Fruit fly (Drosophila melanogaster) whole organism, embryonic: ENCODE measurements around the gene mRpS18B.

ENCODE experiments used
- CG11695 ChIP-seq: fragments of 200-800 bp; sonication (Bioruptor generic); IDR thresholded peaks from 3 replicates; pipeline ENCODE4 v1.3.6; 2022; ENCODE audit warnings: missing biosample characterization, missing genetic modification characterization
- CG12155 ChIP-seq: fragments of 200-800 bp; sonication (Bioruptor generic); optimal IDR thresholded peaks from 3 replicates; lab custom pipeline; 2016; ENCODE audit warnings: missing biosample characterization, missing genetic modification characterization
- CG12391 ChIP-seq: fragments of 200-800 bp; sonication (Bioruptor generic); optimal IDR thresholded peaks from 3 replicates; lab custom pipeline; 2018; ENCODE audit warnings: missing biosample characterization, mild to moderate bottlenecking, missing genetic modification characterization, moderate library complexity
- CG12659 ChIP-seq: fragments of 200-800 bp; sonication (Bioruptor generic); optimal IDR thresholded peaks from 3 replicates; lab custom pipeline; 2017; ENCODE audit warnings: mild to moderate bottlenecking, missing biosample characterization, missing genetic modification reagents, missing genetic modification characterization
- CG13296 ChIP-seq: fragments of 200-800 bp; sonication (Bioruptor generic); optimal IDR thresholded peaks from 3 replicates; lab custom pipeline; 2018; ENCODE audit warnings: missing biosample characterization, mild to moderate bottlenecking, missing genetic modification characterization
- CG1602 ChIP-seq: fragments of 200-800 bp; sonication (Bioruptor generic); optimal IDR thresholded peaks from 3 replicates; lab custom pipeline; 2016; ENCODE audit warnings: missing biosample characterization, missing genetic modification characterization
- CG16815 ChIP-seq: fragments of 200-800 bp; sonication (Bioruptor generic); optimal IDR thresholded peaks from 3 replicates; lab custom pipeline; 2017; ENCODE audit warnings: missing biosample characterization, mild to moderate bottlenecking, missing genetic modification characterization
- CG17361 ChIP-seq: fragments of 200-800 bp; sonication (Bioruptor generic); IDR thresholded peaks from 3 replicates; pipeline ENCODE4 v1.3.6; 2022; ENCODE audit warnings: missing biosample characterization, missing genetic modification characterization
- CG18262 ChIP-seq: fragments of 200-800 bp; optimal IDR thresholded peaks from 3 replicates; lab custom pipeline; 2019; ENCODE audit warnings: missing biosample characterization, mild to moderate bottlenecking, missing genetic modification characterization, moderate library complexity
- CG1832 ChIP-seq: fragments of 200-800 bp; sonication (Bioruptor generic); optimal IDR thresholded peaks from 2 replicates; lab custom pipeline; 2017; ENCODE audit warnings: missing biosample characterization, mild to moderate bottlenecking, missing genetic modification characterization, inconsistent platforms
- CG2202 ChIP-seq: fragments of 200-800 bp; sonication (Bioruptor generic); optimal IDR thresholded peaks from 2 replicates; lab custom pipeline; 2018; ENCODE audit warnings: missing biosample characterization, mild to moderate bottlenecking, missing genetic modification characterization
- CG30403 ChIP-seq: fragments of 200-800 bp; sonication (Bioruptor generic); optimal IDR thresholded peaks from 3 replicates; lab custom pipeline; 2016; ENCODE audit warnings: missing biosample characterization, missing genetic modification characterization
- CG4730 ChIP-seq: fragments of 200-800 bp; sonication (Bioruptor generic); IDR thresholded peaks from 2 replicates; pipeline ENCODE4 v1.3.6; 2022; ENCODE audit warnings: missing biosample characterization, missing genetic modification characterization
- CG6854 ChIP-seq: fragments of 200-800 bp; sonication (Bioruptor generic); optimal IDR thresholded peaks from 3 replicates; lab custom pipeline; 2017; ENCODE audit warnings: missing biosample characterization, mild to moderate bottlenecking, missing genetic modification characterization
- CG8478 ChIP-seq: fragments of >200 bp; optimal IDR thresholded peaks from 2 replicates; lab custom pipeline; 2018
- Chrac-16 ChIP-seq: fragments of 200-800 bp; sonication (Bioruptor generic); optimal IDR thresholded peaks from 3 replicates; lab custom pipeline; 2016; ENCODE audit warnings: missing biosample characterization, missing genetic modification characterization
- Dip3 ChIP-seq: fragments of 200-800 bp; sonication (Bioruptor generic); optimal IDR thresholded peaks from 3 replicates; lab custom pipeline; 2016; ENCODE audit warnings: missing biosample characterization, missing genetic modification characterization
- Doc2 ChIP-seq: fragments of 200-800 bp; sonication (Bioruptor generic); IDR thresholded peaks from 2 replicates; pipeline ENCODE4 v1.3.6; 2022; ENCODE audit warnings: missing biosample characterization, missing genetic modification characterization
- HHEX ChIP-seq: fragments of 200-800 bp; sonication (Bioruptor generic); optimal IDR thresholded peaks from 3 replicates; lab custom pipeline; 2017; ENCODE audit warnings: missing biosample characterization, mild to moderate bottlenecking, missing genetic modification characterization, missing genetic modification reagents
- Hand ChIP-seq: fragments of 200-800 bp; sonication (Bioruptor generic); optimal IDR thresholded peaks from 2 replicates; lab custom pipeline; 2017; ENCODE audit warnings: mild to moderate bottlenecking, missing biosample characterization, missing genetic modification reagents, missing genetic modification characterization
- MESR4 ChIP-seq: fragments of 200-800 bp; sonication (Bioruptor generic); optimal IDR thresholded peaks from 2 replicates; lab custom pipeline; 2018; ENCODE audit warnings: missing biosample characterization, mild to moderate bottlenecking, missing genetic modification characterization, moderate library complexity
- Mad ChIP-seq: fragments of 200-800 bp; sonication (Bioruptor generic); optimal IDR thresholded peaks from 2 replicates; lab custom pipeline; 2016; ENCODE audit warnings: missing biosample characterization, missing genetic modification characterization
- Nf-YB ChIP-seq: fragments of 200-800 bp; sonication (Bioruptor generic); optimal IDR thresholded peaks from 3 replicates; lab custom pipeline; 2019; ENCODE audit warnings: missing biosample characterization, mild to moderate bottlenecking, missing genetic modification characterization, moderate library complexity
- Opbp ChIP-seq: fragments of 200-800 bp; sonication (Bioruptor generic); IDR thresholded peaks from 3 replicates; pipeline ENCODE4 v1.3.6; 2022; ENCODE audit warnings: missing biosample characterization, missing genetic modification characterization; ENCODE audit not compliant: partially characterized antibody
- Sry-δ ChIP-seq: fragments of 200-800 bp; sonication (Bioruptor generic); optimal IDR thresholded peaks from 2 replicates; lab custom pipeline; 2016; ENCODE audit warnings: missing biosample characterization, missing genetic modification characterization
- Trl ChIP-seq, 3 experiments: fragments of >200 bp in 2 of 3; fragments of 200-800 bp in 1 of 3; sonication (Bioruptor generic) in 1 of 3; optimal IDR thresholded peaks; 2 replicates in 1 of 3; 3 replicates in 2 of 3; lab custom pipeline; 2016 to 2017; ENCODE audit warnings: missing biosample characterization in 1 of 3, missing genetic modification characterization in 1 of 3
- Usf ChIP-seq: fragments of 200-800 bp; sonication (Bioruptor generic); optimal IDR thresholded peaks from 2 replicates; lab custom pipeline; 2017; ENCODE audit warnings: missing genotype, missing biosample characterization, missing genetic modification characterization
- abd-A ChIP-seq: fragments of 200-800 bp; sonication (Bioruptor generic); optimal IDR thresholded peaks from 3 replicates; lab custom pipeline; 2019; ENCODE audit warnings: missing biosample characterization, mild to moderate bottlenecking, missing genetic modification characterization, moderate library complexity
- ap ChIP-seq: fragments of 200-800 bp; sonication (Bioruptor generic); IDR thresholded peaks from 2 replicates; pipeline ENCODE4 v1.3.6; 2022; ENCODE audit warnings: missing biosample characterization, missing genetic modification characterization
- ash1 ChIP-seq: fragments of 200-800 bp; sonication (Bioruptor generic); optimal IDR thresholded peaks from 2 replicates; lab custom pipeline; 2018; ENCODE audit warnings: missing biosample characterization, mild to moderate bottlenecking, missing genetic modification characterization
- crol ChIP-seq: fragments of 200-800 bp; sonication (Bioruptor generic); IDR thresholded peaks from 2 replicates; pipeline ENCODE4 v1.3.6; 2022; ENCODE audit warnings: missing biosample characterization, missing genetic modification characterization
- cwo ChIP-seq: fragments of 200-800 bp; sonication (Bioruptor generic); optimal IDR thresholded peaks from 3 replicates; lab custom pipeline; 2017; ENCODE audit warnings: missing biosample characterization, missing genetic modification characterization, mild to moderate bottlenecking, moderate library complexity, missing genetic modification reagents
- fd3F ChIP-seq: fragments of 200-800 bp; sonication (Bioruptor generic); optimal IDR thresholded peaks from 2 replicates; lab custom pipeline; 2018; ENCODE audit warnings: missing biosample characterization, mild to moderate bottlenecking, missing genetic modification characterization, moderate library complexity
- gem ChIP-seq: fragments of 200-800 bp; sonication (Bioruptor generic); optimal IDR thresholded peaks from 2 replicates; lab custom pipeline; 2019; ENCODE audit warnings: missing biosample characterization, mild to moderate bottlenecking, missing genetic modification characterization, moderate library complexity
- inv ChIP-seq: fragments of 200-800 bp; sonication (Bioruptor generic); IDR thresholded peaks from 2 replicates; pipeline ENCODE4 v1.3.6; 2022; ENCODE audit warnings: missing biosample characterization, missing genetic modification characterization; ENCODE audit not compliant: partially characterized antibody
- lola ChIP-seq, 3 experiments: fragments of >200 bp in 2 of 3; fragments of 200-800 bp in 1 of 3; sonication (Bioruptor generic) in 1 of 3; optimal IDR thresholded peaks; 2 replicates each; lab custom pipeline; 2017 to 2019; ENCODE audit warnings: missing biosample characterization in 3 of 3, missing genetic modification characterization in 3 of 3, mild to moderate bottlenecking in 1 of 3, moderate library complexity in 1 of 3
- lov ChIP-seq, 2 experiments: fragments of 200-800 bp in 1 of 2; fragments of >200 bp in 1 of 2; sonication (Bioruptor generic) in 1 of 2; IDR thresholded peaks in 1 of 2; optimal IDR thresholded peaks in 1 of 2; 2 replicates in 1 of 2; 3 replicates in 1 of 2; pipeline versions ENCODE4 v1.3.6 to Lab custom; 2017 to 2022; ENCODE audit warnings: missing biosample characterization in 1 of 2, missing genetic modification characterization in 1 of 2
- luna ChIP-seq: fragments of 200-800 bp; sonication (Bioruptor generic); optimal IDR thresholded peaks from 2 replicates; lab custom pipeline; 2016; ENCODE audit warnings: missing biosample characterization, missing genetic modification characterization
- nmo ChIP-seq: fragments of 200-800 bp; sonication (Bioruptor generic); optimal IDR thresholded peaks from 2 replicates; lab custom pipeline; 2018; ENCODE audit warnings: missing biosample characterization, mild to moderate bottlenecking, missing genetic modification characterization, moderate library complexity
- oc ChIP-seq: fragments of 200-800 bp; sonication (Bioruptor generic); optimal IDR thresholded peaks from 2 replicates; lab custom pipeline; 2018; ENCODE audit warnings: missing biosample characterization, mild to moderate bottlenecking, missing genetic modification characterization, moderate library complexity
- otp ChIP-seq: fragments of 200-800 bp; sonication (Bioruptor generic); IDR thresholded peaks from 3 replicates; pipeline ENCODE4, ENCODE4 v1.3.6; 2022; ENCODE audit warnings: missing biosample characterization, missing genetic modification characterization
- pita ChIP-seq: fragments of 200-800 bp; sonication (Bioruptor generic); optimal IDR thresholded peaks from 2 replicates; lab custom pipeline; 2017; ENCODE audit warnings: missing biosample characterization, mild to moderate bottlenecking, missing genetic modification characterization
- psq ChIP-seq: fragments of 200-800 bp; sonication (Bioruptor generic); optimal IDR thresholded peaks from 2 replicates; lab custom pipeline; 2017; ENCODE audit warnings: missing biosample characterization, missing genetic modification characterization
- so ChIP-seq: fragments of 200-800 bp; sonication (Bioruptor generic); IDR thresholded peaks from 3 replicates; pipeline ENCODE4 v1.3.6; 2022; ENCODE audit warnings: missing biosample characterization, missing genetic modification characterization
- tap ChIP-seq: fragments of 200-800 bp; optimal IDR thresholded peaks from 3 replicates; lab custom pipeline; 2019; ENCODE audit warnings: missing biosample characterization, mild to moderate bottlenecking, missing genetic modification characterization, moderate library complexity
- usp ChIP-seq: fragments of >200 bp; optimal IDR thresholded peaks from 2 replicates; lab custom pipeline; 2017; ENCODE audit warnings: missing biosample characterization, missing genetic modification characterization
- wek ChIP-seq: fragments of 200-800 bp; sonication (Bioruptor generic); optimal IDR thresholded peaks from 3 replicates; lab custom pipeline; 2018; ENCODE audit warnings: missing biosample characterization, mild to moderate bottlenecking, missing genetic modification characterization, moderate library complexity

Gene mRpS18B

DNA sequence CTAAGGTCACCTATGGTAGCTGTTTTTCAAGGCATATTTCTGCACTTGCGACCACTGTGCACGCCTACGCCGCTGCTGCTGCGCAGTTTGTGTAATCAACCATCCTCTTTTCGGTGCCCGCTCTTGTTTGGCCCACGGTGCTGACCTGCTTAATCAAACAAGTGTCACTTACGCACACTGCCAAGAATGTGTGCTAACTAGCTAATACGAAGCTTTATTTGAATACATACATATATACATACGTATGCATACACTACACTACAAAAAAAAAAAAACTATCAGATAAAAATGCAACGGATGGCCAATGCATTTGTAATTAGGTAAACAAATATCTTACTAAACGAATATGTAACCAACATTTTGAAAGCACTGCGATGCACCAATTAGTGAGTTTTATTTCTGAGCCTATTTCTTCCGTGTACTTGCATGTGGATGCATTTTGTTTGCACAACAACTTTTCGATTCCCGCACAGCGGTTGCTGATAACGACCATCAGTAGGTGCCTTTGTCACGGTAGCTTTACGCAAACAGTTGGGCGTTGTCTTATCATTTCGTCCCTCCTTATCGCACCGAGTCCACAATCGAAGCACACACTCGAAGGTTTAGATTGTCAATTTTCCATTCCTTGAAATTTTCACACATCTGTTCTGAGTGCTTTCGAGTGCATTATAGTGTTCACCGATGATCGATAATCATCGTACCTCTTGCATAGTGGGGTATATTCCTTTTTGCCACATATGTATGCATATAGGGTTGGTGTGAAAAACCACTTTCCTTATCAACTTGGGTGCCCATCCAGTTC, 10.6 kb downstream of the mRpS18B start (continued):
- peak; percentile 42 for TF ChIP-seq Sry-δ (GFP tag; lab: Kevin White, UChicago)
- peak; percentile 90 for TF ChIP-seq cwo (GFP tag; lab: Kevin White, UChicago)
- TF ChIP-seq Nf-YB (GFP tag; lab: Kevin White, UChicago), result peak; percentile 52
- TF ChIP-seq CG18262 (tag; lab: Kevin White, UChicago), result peak; percentile 83
- peak; percentile 56 for TF ChIP-seq psq
- TF ChIP-seq ash1, result no peak
- TF ChIP-seq wek (GFP tag; lab: Kevin White, UChicago), result peak; percentile 60
- peak; percentile 86 for TF ChIP-seq oc (tag; lab: Kevin White, UChicago)
- peak; percentile 19 for TF ChIP-seq abd-A (tag; lab: Kevin White, UChicago)
- no peak for TF ChIP-seq CG1832 (GFP tag; lab: Kevin White, UChicago)
- peak; percentile 81 for TF ChIP-seq CG30403
- peak; percentile 31 for TF ChIP-seq Dip3
- TF ChIP-seq Doc2, result peak; percentile 42; the same call in 1 of the 2 replicates
- peak; percentile 84 for TF ChIP-seq CG12391 (tag; lab: Kevin White, UChicago)
- TF ChIP-seq HHEX (GFP tag; lab: Kevin White, UChicago), result peak; percentile 86
- TF ChIP-seq lola (GFP tag; optimal IDR thresholded peaks at IDR 0.05; lab: Kevin White, UChicago), result peak in 1 of 3 experiments; percentile 73
- peak; percentile 79 for TF ChIP-seq tap (tag; lab: Kevin White, UChicago)
- TF ChIP-seq fd3F (GFP tag; lab: Kevin White, UChicago), result peak; percentile 56
- TF ChIP-seq MESR4, result peak; percentile 26
- no peak for TF ChIP-seq pita (GFP tag; lab: Kevin White, UChicago)
- peak; percentile 70 for TF ChIP-seq CG2202 (tag; lab: Kevin White, UChicago)
- TF ChIP-seq Usf (GFP tag; lab: Kevin White, UChicago), result peak; percentile 36
- TF ChIP-seq CG8478 (lab: Kevin White, UChicago), result no peak
- peak; percentile 72 for TF ChIP-seq Chrac-16 (GFP tag; lab: Kevin White, UChicago)
- TF ChIP-seq CG17361 (GFP tag; lab: Robert Waterston, UW), result peak; percentile 83
- TF ChIP-seq CG12659 (GFP tag; lab: Kevin White, UChicago), result peak; percentile 77
- peak; percentile 74 for TF ChIP-seq Mad (GFP tag; lab: Kevin White, UChicago)
- no peak for TF ChIP-seq inv (GFP tag; lab: Robert Waterston, UW)
- TF ChIP-seq CG12155, result peak; percentile 68
- TF ChIP-seq CG6854, result peak; percentile 71
- TF ChIP-seq usp (GFP tag; lab: Kevin White, UChicago), result no peak
- peak; percentile 53 for TF ChIP-seq CG16815 (GFP tag; lab: Kevin White, UChicago)
- TF ChIP-seq CG13296 (GFP tag; lab: Kevin White, UChicago), result peak; percentile 85
- TF ChIP-seq lov (optimal IDR thresholded peaks at IDR 0.05; lab: Kevin White, UChicago), result no peak
- TF ChIP-seq lov (GFP tag; IDR thresholded peaks at IDR 0.05; lab: Robert Waterston, UW), result peak; percentile 78; the same call in 2 of the 3 replicates
- TF ChIP-seq Hand (GFP tag; lab: Kevin White, UChicago), result peak; percentile 62
- TF ChIP-seq otp (GFP tag; lab: Robert Waterston, UW), result peak; percentile 92
- no peak for TF ChIP-seq Trl (optimal IDR thresholded peaks at IDR 0.05; lab: Kevin White, UChicago)
- peak; percentile 81 for TF ChIP-seq Trl (GFP tag; optimal IDR thresholded peaks at IDR 0.05; lab: Kevin White, UChicago)
- peak; percentile 92 for TF ChIP-seq so (GFP tag; lab: Robert Waterston, UW)
- peak; percentile 83 for TF ChIP-seq crol (GFP tag; lab: Robert Waterston, UW)
- peak; percentile 93 for TF ChIP-seq CG11695 (GFP tag; lab: Robert Waterston, UW)
- no peak for TF ChIP-seq Opbp (GFP tag; lab: Robert Waterston, UW)
- TF ChIP-seq ap (GFP tag; lab: Robert Waterston, UW), result peak; percentile 83
- peak; percentile 90 for TF ChIP-seq CG4730
- TF ChIP-seq CG1602 (GFP tag; lab: Kevin White, UChicago), result peak; percentile 79
- TF ChIP-seq gem (tag; lab: Kevin White, UChicago), result peak; percentile 88
- TF ChIP-seq luna (GFP tag; lab: Kevin White, UChicago), result no peak
- TF ChIP-seq nmo (GFP tag; lab: Kevin White, UChicago), result peak; percentile 78
